Worm (Caenorhabditis elegans) whole organism, L1 larva: Measurements from ENCODE around the gene srlf-27.

Experiments
- C16A3.4 ChIP-seq: fragments of 150-350 bp; optimal IDR thresholded peaks from 2 replicates; lab custom pipeline; 2014; ENCODE audit warnings: missing biosample characterization, missing genetic modification characterization
- ama-1 ChIP-seq: fragments of 150-350 bp; optimal IDR thresholded peaks from 2 replicates; lab custom pipeline; 2014
- ces-1 ChIP-seq: fragments of 150-350 bp; optimal IDR thresholded peaks from 2 replicates; lab custom pipeline; 2014; ENCODE audit warnings: missing biosample characterization, missing genetic modification reagents, missing genetic modification characterization
- efl-3 ChIP-seq: fragments of 200-800 bp; sonication (Bioruptor generic); optimal IDR thresholded peaks from 2 replicates; lab custom pipeline; 2018; ENCODE audit warnings: mild to moderate bottlenecking, missing genetic modification characterization, missing compliant biosample characterization
- elt-3 ChIP-seq, 6 experiments: fragments of 150-350 bp in 1 of 6; sonication (generic microtip); optimal IDR thresholded peaks; 2 replicates each; lab custom pipeline; 2017 to 2018; ENCODE audit warnings: missing biosample characterization in 6 of 6, missing genetic modification characterization in 6 of 6, inconsistent platforms in 1 of 6
- fkh-4 ChIP-seq: sonication (generic microtip); optimal IDR thresholded peaks from 2 replicates; lab custom pipeline; 2016; ENCODE audit warnings: missing compliant biosample characterization, missing genetic modification characterization, borderline replicate concordance
- fos-1 ChIP-seq: fragments of 150-350 bp; optimal IDR thresholded peaks from 2 replicates; lab custom pipeline; 2014; ENCODE audit warnings: missing biosample characterization, missing genetic modification characterization
- snpc-4 ChIP-seq: fragments of 150-350 bp; optimal IDR thresholded peaks from 2 replicates; lab custom pipeline; 2014; ENCODE audit warnings: missing biosample characterization, missing genetic modification characterization
- ztf-11 ChIP-seq, 2 experiments: sonication (generic microtip); optimal IDR thresholded peaks; 2 replicates each; lab custom pipeline; 2016 to 2017; ENCODE audit warnings: missing genetic modification characterization in 2 of 2, missing biosample characterization in 1 of 2, missing compliant biosample characterization in 1 of 2

DNA sequence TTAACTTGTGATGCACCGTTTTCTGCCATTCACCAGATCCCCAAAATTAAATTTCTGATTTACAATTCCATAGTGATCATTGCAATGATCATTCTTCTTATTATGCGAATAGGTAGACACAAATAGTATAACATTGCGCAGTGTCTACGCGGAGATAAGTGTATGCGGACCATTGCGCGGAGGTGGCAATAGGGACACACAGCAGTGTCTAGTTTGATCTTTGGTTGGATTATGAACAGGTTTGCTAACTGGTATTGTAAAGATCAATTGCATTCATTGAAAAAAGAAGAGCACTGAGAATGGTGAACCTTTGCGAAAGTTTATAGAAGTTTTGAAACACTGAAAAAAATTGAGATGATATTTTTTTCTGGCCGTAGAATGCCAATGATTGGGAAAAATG, 38.2 kb upstream of the srlf-27 start:
- no peak for TF ChIP-seq ama-1 (lab: Kevin White, UChicago)
- no peak for TF ChIP-seq ces-1 (GFP tag; lab: Kevin White, UChicago)
- no peak for TF ChIP-seq C16A3.4
- TF ChIP-seq elt-3 (tag; optimal IDR thresholded peaks at IDR 0.05; lab: Kevin White, UChicago) = peak in 1 of 6 experiments; percentile 55
- TF ChIP-seq snpc-4 (tag; lab: Kevin White, UChicago) = no peak
- no peak for TF ChIP-seq efl-3 (GFP tag; lab: Kevin White, UChicago)
- TF ChIP-seq fkh-4 (tag; lab: Kevin White, UChicago) = no peak
- TF ChIP-seq fos-1 (tag; lab: Kevin White, UChicago) = no peak
- TF ChIP-seq ztf-11 (tag; optimal IDR thresholded peaks at IDR 0.05; lab: Kevin White, UChicago) = no peak
